Worm (Caenorhabditis elegans): ENCODE results near the gene F59A2.5.

Gene F59A2.5

ce11 chrIII:3400444-3400843 lies 4.2 kb upstream of the F59A2.5 start (continued):
- TF ChIP-seq snpc-3.4 (tag; optimal IDR thresholded peaks at IDR 0.05) (peak; percentile 59), tbp1 (GFP tag; optimal IDR thresholded peaks at IDR 0.05) (peak; percentile 12), T07F8.4 (tag; optimal IDR thresholded peaks at IDR 0.05) (no peak)

ce11 chrIII:3405535-3405934 lies 872 bp downstream of the F59A2.5 start, which contains the start of gene golg-4:
TSS of gene golg-4 (plus strand) at chrIII:3405568.
- TF ChIP-seq C17E4.6 (GFP tag; IDR thresholded peaks at IDR 0.05) (no peak), repo-1 (tag; optimal IDR thresholded peaks at IDR 0.05) (peak; percentile 14)

ce11 chrIII:3413437-3413836 lies 8.8 kb downstream of the F59A2.5 start:
- no peak for TF ChIP-seq snpc-1.1 (tag; optimal IDR thresholded peaks at IDR 0.05; ENCODE audit: insufficient read depth)
- TF ChIP-seq unc-62 (GFP tag; optimal IDR thresholded peaks at IDR 0.05), result no peak
- no peak for TF ChIP-seq B0336.3 (GFP tag; IDR thresholded peaks at IDR 0.05)
- TF ChIP-seq hsf-1 (GFP tag; IDR thresholded peaks at IDR 0.05), result no peak
- TF ChIP-seq ztf-18 (tag; optimal IDR thresholded peaks at IDR 0.05), result no peak
- TF ChIP-seq F55B11.4 (tag; optimal IDR thresholded peaks at IDR 0.05; ENCODE audit: borderline replicate concordance, insufficient read depth), result no peak
- no peak for TF ChIP-seq nhr-80 (tag; optimal IDR thresholded peaks at IDR 0.05)
- TF ChIP-seq cebp-1 (GFP tag; IDR thresholded peaks at IDR 0.05), result no peak
- no peak for TF ChIP-seq cebp-1 (tag; optimal IDR thresholded peaks at IDR 0.05)
- no peak for TF ChIP-seq madf-10 (tag; optimal IDR thresholded peaks at IDR 0.05)
- TF ChIP-seq egl-18 (GFP tag; IDR thresholded peaks at IDR 0.05), result no peak
- no peak for TF ChIP-seq nhr-27 (tag; optimal IDR thresholded peaks at IDR 0.05)

ce11 chrIII:3414412-3414811 lies 9.7 kb downstream of the F59A2.5 start:
- no peak for TF ChIP-seq mxl-1 (tag; optimal IDR thresholded peaks at IDR 0.05)
- no peak for TF ChIP-seq ets-4 (GFP tag; optimal IDR thresholded peaks at IDR 0.05)
- no peak for TF ChIP-seq Y56A3A.18 (GFP tag; IDR thresholded peaks at IDR 0.05)
- no peak for TF ChIP-seq cebp-1 (GFP tag; IDR thresholded peaks at IDR 0.05)
- no peak for TF ChIP-seq cebp-1 (tag; optimal IDR thresholded peaks at IDR 0.05)
- TF ChIP-seq attf-5 (GFP tag; optimal IDR thresholded peaks at IDR 0.05), result no peak
- TF ChIP-seq sptf-2 (GFP tag; optimal IDR thresholded peaks at IDR 0.05), result no peak

- TF ChIP-seq ceh-100 (GFP tag; IDR thresholded peaks at IDR 0.05), result no peak
- TF ChIP-seq ekl-4 (GFP tag; IDR thresholded peaks at IDR 0.05), result no peak
- TF ChIP-seq dpl-1 (GFP tag; optimal IDR thresholded peaks at IDR 0.05), result no peak
- TF ChIP-seq nfyb-1 (GFP tag; IDR thresholded peaks at IDR 0.05), result peak; percentile 74
- no peak for TF ChIP-seq sptf-2 (GFP tag; optimal IDR thresholded peaks at IDR 0.05)
- TF ChIP-seq attf-6 (GFP tag; IDR thresholded peaks at IDR 0.05), result no peak
- TF ChIP-seq Y95B8A.8 (GFP tag; IDR thresholded peaks at IDR 0.05), result no peak
- no peak for TF ChIP-seq ztf-18 (tag; optimal IDR thresholded peaks at IDR 0.05)
These were observed 12.8 kb downstream of the F59A2.5 start for ce11 chrIII:3417453-3417852.

ce11 chrIII:3418906-3419305 lies 14.2 kb downstream of the F59A2.5 start:
- TF ChIP-seq nfyb-1 (GFP tag; IDR thresholded peaks at IDR 0.05) (peak; percentile 80), ztf-28 (GFP tag; IDR thresholded peaks at IDR 0.05) (no peak)

- TF ChIP-seq lin-26 (GFP tag; IDR thresholded peaks at IDR 0.05) (no peak), fkh-3 (tag; optimal IDR thresholded peaks at IDR 0.05) (no peak), C06A6.2 (GFP tag; conservative IDR thresholded peaks at IDR 0.05) (no peak), lsl-1 (GFP tag; optimal IDR thresholded peaks at IDR 0.05) (no peak), F23B12.7 (tag; optimal IDR thresholded peaks at IDR 0.05; ENCODE audit: insufficient read depth) (no peak), lir-1 (GFP tag; conservative IDR thresholded peaks at IDR 0.05) (no peak), nhr-27 (tag; optimal IDR thresholded peaks at IDR 0.05) (no peak), mcd-1 (GFP tag; IDR thresholded peaks at IDR 0.05) (no peak), madf-3 (GFP tag; IDR thresholded peaks at IDR 0.05) (no peak), ztf-3 (GFP tag; optimal IDR thresholded peaks at IDR 0.05) (no peak), F22D6.2 (tag; optimal IDR thresholded peaks at IDR 0.05) (no peak)
These were observed 19.3 kb downstream of the F59A2.5 start for ce11 chrIII:3423924-3424323.

All from whole organism, young adult.